Fruit fly (Drosophila melanogaster) whole organism, wandering third instar larva: Measurements from ENCODE around the gene CG5191.

Source experiments
- Abd-B ChIP-seq: fragments of >200 bp; optimal IDR thresholded peaks from 2 replicates; lab custom pipeline; 2017; ENCODE audit warnings: missing biosample characterization, missing genetic modification characterization
- CG32264 ChIP-seq: fragments of 200-800 bp; sonication (Bioruptor generic); optimal IDR thresholded peaks from 2 replicates; lab custom pipeline; 2016; ENCODE audit warnings: missing biosample characterization, missing genetic modification characterization
- CrebA ChIP-seq: fragments of 200-800 bp; sonication (Bioruptor generic); optimal IDR thresholded peaks from 2 replicates; lab custom pipeline; 2016; ENCODE audit warnings: missing biosample characterization, mild to moderate bottlenecking, missing genetic modification characterization, borderline replicate concordance
- Dfd ChIP-seq: fragments of >200 bp; optimal IDR thresholded peaks from 2 replicates; lab custom pipeline; 2017; ENCODE audit warnings: missing biosample characterization, missing genetic modification characterization
- Dif ChIP-seq: fragments of 200-275, 200-300 bp; sonication (Bioruptor generic); optimal IDR thresholded peaks from 2 replicates; lab custom pipeline; 2018; ENCODE audit warnings: missing biosample characterization, missing genetic modification characterization; ENCODE audit not compliant: partially characterized antibody
- HLH106 ChIP-seq: fragments of 200-800 bp; optimal IDR thresholded peaks from 3 replicates; lab custom pipeline; 2019; ENCODE audit warnings: missing biosample characterization, mild to moderate bottlenecking, missing genetic modification characterization, moderate library complexity
- Hnf4 ChIP-seq: fragments of 200-800 bp; sonication (Bioruptor generic); optimal IDR thresholded peaks from 2 replicates; lab custom pipeline; 2016; ENCODE audit warnings: missing biosample characterization, mild to moderate bottlenecking, missing genetic modification characterization
- Hr83 ChIP-seq: fragments of 200-300 bp; sonication (Bioruptor generic); optimal IDR thresholded peaks from 2 replicates; lab custom pipeline; 2016; ENCODE audit warnings: missing biosample characterization, mild to moderate bottlenecking, missing genetic modification characterization, moderate library complexity; ENCODE audit not compliant: poor library complexity, severe bottlenecking
- Jra ChIP-seq: sonication (Bioruptor generic); optimal IDR thresholded peaks from 2 replicates; lab custom pipeline; 2016; ENCODE audit warnings: missing biosample characterization, missing genetic modification characterization
- Mio ChIP-seq: sonication (Bioruptor generic); optimal IDR thresholded peaks from 2 replicates; lab custom pipeline; 2016; ENCODE audit warnings: missing biosample characterization, missing genetic modification characterization
- N ChIP-seq: fragments of >200 bp; optimal IDR thresholded peaks from 2 replicates; lab custom pipeline; 2018; ENCODE audit warnings: missing biosample characterization, missing external identifiers, missing genetic modification characterization
- Rel ChIP-seq, 2 experiments: fragments of 200-800 bp; sonication (Bioruptor generic) in 1 of 2; optimal IDR thresholded peaks; 2 replicates in 1 of 2; 3 replicates in 1 of 2; lab custom pipeline; 2016 to 2019; ENCODE audit warnings: mild to moderate bottlenecking in 2 of 2, missing biosample characterization in 2 of 2, missing genetic modification characterization in 2 of 2, moderate library complexity in 1 of 2
- Sp1 ChIP-seq: fragments of 200-800 bp; sonication (Bioruptor generic); optimal IDR thresholded peaks from 3 replicates; lab custom pipeline; 2019; ENCODE audit warnings: missing biosample characterization, mild to moderate bottlenecking, missing genetic modification characterization, moderate library complexity
- Vsx2 ChIP-seq: fragments of 200-300, 225-300 bp; sonication (Bioruptor generic); optimal IDR thresholded peaks from 2 replicates; lab custom pipeline; 2018; ENCODE audit warnings: missing biosample characterization, missing genetic modification characterization; ENCODE audit not compliant: partially characterized antibody
- br ChIP-seq: fragments of 200-800 bp; sonication (Bioruptor generic); optimal IDR thresholded peaks from 2 replicates; lab custom pipeline; 2016; ENCODE audit warnings: missing biosample characterization, missing genetic modification characterization
- brk ChIP-seq: fragments of 200-800 bp; sonication (Bioruptor generic); optimal IDR thresholded peaks from 2 replicates; lab custom pipeline; 2016; ENCODE audit warnings: missing biosample characterization, mild to moderate bottlenecking, missing genetic modification characterization
- dsf ChIP-seq: sonication (Bioruptor generic); optimal IDR thresholded peaks from 2 replicates; lab custom pipeline; 2016; ENCODE audit warnings: missing biosample characterization, missing genetic modification characterization, borderline replicate concordance
- ey ChIP-seq: fragments of 200-800 bp; sonication (Bioruptor generic); optimal IDR thresholded peaks from 2 replicates; lab custom pipeline; 2016; ENCODE audit warnings: missing biosample characterization, missing genetic modification characterization
- foxo ChIP-seq, 2 experiments: fragments of 200-800 bp; sonication (Bioruptor generic); optimal IDR thresholded peaks; 2 replicates in 1 of 2; 3 replicates in 1 of 2; lab custom pipeline; 2016 to 2017; ENCODE audit warnings: missing biosample characterization in 2 of 2, missing genetic modification characterization in 2 of 2
- fru ChIP-seq: fragments of 200-800 bp; sonication (Bioruptor generic); optimal IDR thresholded peaks from 3 replicates; lab custom pipeline; 2016; ENCODE audit warnings: missing biosample characterization, mild to moderate bottlenecking, missing genetic modification characterization
- jim ChIP-seq: fragments of 175-275, 200-325 bp; sonication (Bioruptor generic); optimal IDR thresholded peaks from 2 replicates; lab custom pipeline; 2016; ENCODE audit warnings: missing biosample characterization, mild to moderate bottlenecking, missing genetic modification characterization
- lola ChIP-seq: fragments of >200 bp; optimal IDR thresholded peaks from 2 replicates; lab custom pipeline; 2017; ENCODE audit warnings: missing biosample characterization, missing genetic modification characterization
- pan ChIP-seq: fragments of >200 bp; optimal IDR thresholded peaks from 2 replicates; lab custom pipeline; 2017
- rgr ChIP-seq: fragments of 200-800 bp; sonication (Bioruptor generic); optimal IDR thresholded peaks from 3 replicates; lab custom pipeline; 2016; ENCODE audit warnings: missing biosample characterization, mild to moderate bottlenecking, missing genetic modification characterization
- sage ChIP-seq: fragments of 200-800 bp; sonication (Bioruptor generic); optimal IDR thresholded peaks from 2 replicates; lab custom pipeline; 2016; ENCODE audit warnings: missing biosample characterization, mild to moderate bottlenecking, missing genetic modification characterization
- sv ChIP-seq: fragments of 200-800 bp; sonication (Bioruptor generic); optimal IDR thresholded peaks from 3 replicates; lab custom pipeline; 2016; ENCODE audit warnings: missing biosample characterization, missing genetic modification characterization
- tai ChIP-seq: sonication (Bioruptor generic); optimal IDR thresholded peaks from 2 replicates; lab custom pipeline; 2016; ENCODE audit warnings: missing biosample characterization, missing genetic modification characterization
- usp ChIP-seq: fragments of >200 bp; optimal IDR thresholded peaks from 2 replicates; lab custom pipeline; 2017; ENCODE audit warnings: missing biosample characterization, missing genetic modification characterization

The CG5191 gene

DNA sequence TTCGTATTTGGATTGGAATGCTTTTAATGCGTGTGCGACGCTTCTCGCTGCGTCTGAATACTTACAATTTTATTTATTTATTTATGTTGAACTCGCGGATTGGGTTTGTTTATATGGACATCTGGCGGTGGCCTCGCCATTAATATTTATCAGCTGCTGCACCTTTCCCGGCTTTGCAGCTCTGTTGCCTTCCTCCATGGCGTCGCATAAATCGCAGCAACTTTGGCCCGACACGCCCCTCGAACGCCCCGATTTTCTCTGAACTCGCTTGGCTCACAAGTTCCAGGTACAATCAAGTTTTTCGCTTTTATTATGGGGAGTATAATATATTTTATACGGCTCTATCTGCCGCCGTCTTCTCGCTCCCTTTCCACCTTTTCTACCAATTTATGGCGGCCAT, 39.4 kb downstream of the CG5191 start:
- no peak for TF ChIP-seq Vsx2 (GFP tag; lab: Kevin White, UChicago)
- TF ChIP-seq br (GFP tag; lab: Kevin White, UChicago), result no peak
- TF ChIP-seq CG32264 (GFP tag; lab: Kevin White, UChicago), result no peak
- no peak for TF ChIP-seq Abd-B (GFP tag; lab: Kevin White, UChicago)
- TF ChIP-seq, all 38 proteins: peak for 0

- TF ChIP-seq CG32264 (GFP tag; lab: Kevin White, UChicago), result no peak
- TF ChIP-seq fru (GFP tag; lab: Kevin White, UChicago), result no peak
- TF ChIP-seq CrebA (GFP tag; lab: Kevin White, UChicago), result no peak
- no peak for TF ChIP-seq dsf (GFP tag; lab: Kevin White, UChicago)
- TF ChIP-seq sv (GFP tag; lab: Kevin White, UChicago), result no peak
- no peak for TF ChIP-seq brk (GFP tag; lab: Kevin White, UChicago)
- no peak for TF ChIP-seq rgr
- TF ChIP-seq Vsx2 (GFP tag; lab: Kevin White, UChicago), result no peak
- no peak for TF ChIP-seq usp
Measured at dm6 chr3R:20602599-20602998, 41.9 kb downstream of the CG5191 start.

DNA sequence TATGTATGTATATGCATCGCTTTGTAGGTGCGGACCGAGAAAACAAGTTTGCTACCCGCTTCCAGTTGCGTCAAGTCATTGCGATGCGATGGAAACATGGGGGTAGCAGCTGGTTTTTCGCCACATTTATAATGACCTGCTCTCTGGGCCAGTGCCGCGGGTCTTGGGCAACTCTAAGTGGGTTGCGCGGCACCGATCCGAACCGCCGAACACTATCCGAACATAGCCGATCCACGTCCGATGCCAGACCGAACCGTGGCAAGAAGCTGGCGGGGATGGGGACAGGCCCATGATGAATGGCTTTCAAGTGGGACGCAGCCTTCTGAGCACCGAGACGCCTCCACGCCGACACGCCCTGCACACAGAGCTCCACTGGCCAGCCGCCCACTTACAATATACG, 43.4 kb downstream of the CG5191 start:
- no peak for TF ChIP-seq sv (GFP tag; lab: Kevin White, UChicago)
- TF ChIP-seq N (GFP tag; lab: Kevin White, UChicago), result no peak
- no peak for TF ChIP-seq jim
- TF ChIP-seq foxo (GFP tag; optimal IDR thresholded peaks at IDR 0.05; lab: Kevin White, UChicago), result no peak
- TF ChIP-seq ey (GFP tag; lab: Kevin White, UChicago), result no peak
- TF ChIP-seq Rel (GFP tag; optimal IDR thresholded peaks at IDR 0.05; lab: Kevin White, UChicago), result no peak
- no peak for TF ChIP-seq Rel (tag; optimal IDR thresholded peaks at IDR 0.05; lab: Kevin White, UChicago)
- TF ChIP-seq Dif, result no peak
- no peak for TF ChIP-seq lola (GFP tag; lab: Kevin White, UChicago)
- no peak for TF ChIP-seq Mio
- TF ChIP-seq Jra, result no peak
- TF ChIP-seq CrebA (GFP tag; lab: Kevin White, UChicago), result no peak
- no peak for TF ChIP-seq CG32264 (GFP tag; lab: Kevin White, UChicago)
- TF ChIP-seq Hnf4, result no peak
- no peak for TF ChIP-seq sage (GFP tag; lab: Kevin White, UChicago)
- TF ChIP-seq HLH106 (tag; lab: Kevin White, UChicago), result no peak
- no peak for TF ChIP-seq Abd-B (GFP tag; lab: Kevin White, UChicago)

dm6 chr3R:20605078-20605477, 44.4 kb downstream of the CG5191 start:
- no peak for TF ChIP-seq Dif
- TF ChIP-seq br (GFP tag; lab: Kevin White, UChicago), result no peak
- TF ChIP-seq Sp1 (GFP tag; lab: Kevin White, UChicago), result no peak
- TF ChIP-seq Dfd (GFP tag; lab: Kevin White, UChicago), result peak; percentile 92

DNA sequence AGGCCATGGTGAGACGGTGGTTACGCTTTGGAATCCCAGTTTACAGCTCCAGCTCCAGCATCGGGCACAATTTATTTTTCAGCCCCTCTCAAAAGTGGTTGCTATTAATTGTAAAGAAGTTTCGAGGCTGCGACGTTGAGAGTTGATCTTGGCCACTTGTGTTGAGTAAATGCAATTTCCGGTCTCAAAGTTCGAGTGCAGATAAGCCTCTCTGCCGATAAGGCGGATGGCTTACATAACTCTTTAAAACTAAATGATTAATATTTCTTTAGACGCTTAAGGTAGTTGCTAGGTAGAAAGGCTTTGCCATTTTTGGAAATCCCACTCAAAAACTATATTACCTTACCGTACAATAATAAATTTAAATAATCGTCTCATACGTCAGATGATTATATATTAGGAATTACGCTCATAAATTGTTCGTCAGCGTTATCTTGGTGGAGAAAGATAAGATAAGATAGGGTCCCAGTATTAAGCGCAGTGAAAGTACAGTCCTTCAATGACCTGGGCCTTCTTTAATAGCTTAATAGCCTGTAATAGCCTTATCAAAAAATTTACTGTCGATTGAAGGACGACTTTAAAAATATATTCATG, 45.0 kb downstream of the CG5191 start:
- no peak for TF ChIP-seq usp
- TF ChIP-seq Hr83 (GFP tag; lab: Kevin White, UChicago), result no peak

DNA sequence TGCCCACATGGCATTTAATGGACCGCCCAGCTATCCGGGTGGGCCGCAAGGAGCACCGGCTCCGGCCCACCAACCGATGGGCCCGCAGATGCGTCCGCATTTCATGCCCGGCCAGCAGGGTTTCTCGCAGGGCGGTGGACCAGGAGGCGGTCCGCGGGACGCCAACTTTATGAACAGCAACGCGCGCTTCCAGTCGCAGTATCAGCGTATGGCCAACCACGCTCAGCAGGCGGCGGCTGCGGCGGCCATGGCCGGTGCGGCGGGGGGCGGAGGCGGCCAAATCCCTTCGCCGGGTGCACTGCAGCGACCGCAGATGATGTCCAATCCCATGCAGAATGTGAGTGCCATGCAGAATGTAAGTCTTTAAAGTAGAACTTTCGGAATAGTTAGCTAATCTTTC, 47.5 kb downstream of the CG5191 start:
- TF ChIP-seq Sp1 (GFP tag; lab: Kevin White, UChicago) (no peak), Dfd (GFP tag; lab: Kevin White, UChicago) (peak; percentile 96)

dm6 chr3R:20616801-20617200, 56.1 kb downstream of the CG5191 start, which contains the start of gene CG15923:
Gene CG15923, minus strand, starts transcription at chr3R:20616901.
- TF ChIP-seq Dif (no peak), CrebA (GFP tag; lab: Kevin White, UChicago) (no peak), Dfd (GFP tag; lab: Kevin White, UChicago) (no peak), rgr (no peak), pan (lab: Kevin White, UChicago) (no peak), Jra (no peak), tai (GFP tag; lab: Kevin White, UChicago) (no peak), lola (GFP tag; lab: Kevin White, UChicago) (no peak), usp (no peak), CG32264 (GFP tag; lab: Kevin White, UChicago) (no peak), br (GFP tag; lab: Kevin White, UChicago) (no peak), N (GFP tag; lab: Kevin White, UChicago) (no peak), fru (GFP tag; lab: Kevin White, UChicago) (no peak), Hnf4 (no peak)
